Worm (Caenorhabditis elegans): Measurements from ENCODE around the gene mlc-7.

DNA sequence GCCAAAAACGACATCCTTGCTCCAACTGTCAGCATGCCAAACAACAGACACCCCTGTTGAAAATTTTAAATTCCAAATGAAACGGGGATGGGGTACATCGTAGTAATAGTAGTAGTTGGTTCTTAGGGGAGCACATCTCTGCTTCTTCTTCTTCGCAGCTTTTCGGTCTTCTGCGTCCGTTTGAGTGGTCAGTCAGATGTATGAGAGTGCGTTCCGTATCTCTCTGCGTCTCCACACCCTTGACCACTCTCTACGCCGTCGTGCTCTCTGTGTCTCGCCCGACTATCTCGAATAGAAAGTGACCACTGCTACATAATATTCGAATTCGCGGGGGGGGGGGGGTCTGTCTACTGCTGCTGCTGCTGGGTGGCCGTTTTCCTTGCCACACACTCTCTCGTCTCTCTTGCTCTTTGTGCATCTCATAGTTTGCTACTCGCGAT, 38.4 kb upstream of the mlc-7 start:
- TF ChIP-seq attf-6 (GFP tag; IDR thresholded peaks at IDR 0.05) (no peak), nfya-1 (tag; optimal IDR thresholded peaks at IDR 0.05; ENCODE audit: borderline replicate concordance, insufficient read depth) (no peak), chd-7 (tag; optimal IDR thresholded peaks at IDR 0.05) (no peak), C17E4.6 (GFP tag; IDR thresholded peaks at IDR 0.05) (no peak), lir-1 (GFP tag; conservative IDR thresholded peaks at IDR 0.05) (no peak), sptf-2 (GFP tag; optimal IDR thresholded peaks at IDR 0.05) (no peak), attf-3 (GFP tag; conservative IDR thresholded peaks at IDR 0.05) (no peak), unc-130 (GFP tag; optimal IDR thresholded peaks at IDR 0.05) (no peak), pha-4 (tag; optimal IDR thresholded peaks at IDR 0.05) (no peak), nhr-179 (tag; optimal IDR thresholded peaks at IDR 0.05) (no peak), bed-2 (GFP tag; IDR thresholded peaks at IDR 0.05) (no peak)
